Fruit fly (Drosophila melanogaster) whole organism, embryonic: ENCODE measurements around the gene CG14342.
A peak's percentile ranks its signal among the peaks of the same experiment; 100 is the strongest.

Source experiments
- Abd-B ChIP-seq: fragments of 200-800 bp; sonication (Bioruptor generic); optimal IDR thresholded peaks from 2 replicates; lab custom pipeline; 2018; ENCODE audit warnings: missing biosample characterization, mild to moderate bottlenecking, missing genetic modification characterization, moderate library complexity
- CG11398 ChIP-seq: fragments of 200-800 bp; sonication (Bioruptor generic); optimal IDR thresholded peaks from 2 replicates; lab custom pipeline; 2016; ENCODE audit warnings: missing biosample characterization, missing genetic modification characterization
- CG11560 ChIP-seq: fragments of 200-800 bp; sonication (Bioruptor generic); IDR thresholded peaks from 3 replicates; pipeline ENCODE4 v1.3.6; 2022; ENCODE audit warnings: missing biosample characterization, missing genetic modification characterization
- CG12236 ChIP-seq: fragments of 200-800 bp; sonication (Bioruptor generic); optimal IDR thresholded peaks from 2 replicates; lab custom pipeline; 2016; ENCODE audit warnings: missing biosample characterization, missing genetic modification characterization
- CG12391 ChIP-seq: fragments of 200-800 bp; sonication (Bioruptor generic); optimal IDR thresholded peaks from 3 replicates; lab custom pipeline; 2018; ENCODE audit warnings: missing biosample characterization, mild to moderate bottlenecking, missing genetic modification characterization, moderate library complexity
- CG14965 ChIP-seq: fragments of 200-800 bp; sonication (Bioruptor generic); optimal IDR thresholded peaks from 2 replicates; lab custom pipeline; 2016; ENCODE audit warnings: missing biosample characterization, missing genetic modification characterization, borderline replicate concordance
- CG15601 ChIP-seq: fragments of 200-800 bp; sonication (Bioruptor generic); optimal IDR thresholded peaks from 3 replicates; lab custom pipeline; 2019; ENCODE audit warnings: missing biosample characterization, mild to moderate bottlenecking, missing genetic modification characterization, moderate library complexity
- CG1647 ChIP-seq: fragments of 200-800 bp; sonication (Bioruptor generic); optimal IDR thresholded peaks from 3 replicates; lab custom pipeline; 2016; ENCODE audit warnings: missing biosample characterization, missing genetic modification characterization
- CG17385 ChIP-seq: fragments of 200-800 bp; sonication (Bioruptor generic); optimal IDR thresholded peaks from 3 replicates; lab custom pipeline; 2018; ENCODE audit warnings: missing biosample characterization, mild to moderate bottlenecking, missing genetic modification characterization
- CG18619 ChIP-seq: fragments of 200-800 bp; sonication (Bioruptor generic); optimal IDR thresholded peaks from 3 replicates; lab custom pipeline; 2017; ENCODE audit warnings: missing biosample characterization, mild to moderate bottlenecking, missing genetic modification characterization
- CG2875 ChIP-seq: fragments of 200-800 bp; sonication (Bioruptor generic); optimal IDR thresholded peaks from 2 replicates; lab custom pipeline; 2017; ENCODE audit warnings: missing biosample characterization, mild to moderate bottlenecking, missing genetic modification characterization, missing genetic modification reagents
- CG33213 ChIP-seq: fragments of 200-800 bp; sonication (Bioruptor generic); optimal IDR thresholded peaks from 3 replicates; lab custom pipeline; 2016; ENCODE audit warnings: missing biosample characterization, missing genetic modification characterization
- CG4854 ChIP-seq: fragments of 200-800 bp; sonication (Bioruptor generic); optimal IDR thresholded peaks from 2 replicates; lab custom pipeline; 2016; ENCODE audit warnings: missing biosample characterization, missing genetic modification characterization, inconsistent platforms
- CG6689 ChIP-seq: fragments of 200-800 bp; sonication (Bioruptor generic); IDR thresholded peaks from 2 replicates; pipeline ENCODE4 v1.3.6; 2022; ENCODE audit warnings: missing biosample characterization, missing genetic modification characterization
- CG7357 ChIP-seq: fragments of 200-800 bp; sonication (Bioruptor generic); IDR thresholded peaks from 3 replicates; pipeline ENCODE4 v1.3.6; 2022; ENCODE audit warnings: missing biosample characterization, missing genetic modification characterization
- CG7987 ChIP-seq: fragments of 200-800 bp; sonication (Bioruptor generic); optimal IDR thresholded peaks from 2 replicates; lab custom pipeline; 2018; ENCODE audit warnings: missing biosample characterization, mild to moderate bottlenecking, missing genetic modification characterization, moderate library complexity
- CG8290 ChIP-seq, 3 experiments: fragments of 200-800 bp; sonication (Bioruptor generic); optimal IDR thresholded peaks; 2 replicates each; lab custom pipeline; 2016 to 2019; ENCODE audit warnings: missing biosample characterization in 3 of 3, missing genetic modification characterization in 3 of 3, mild to moderate bottlenecking in 2 of 3, moderate library complexity in 1 of 3
- CG8388 ChIP-seq: fragments of 200-800 bp; sonication (Bioruptor generic); optimal IDR thresholded peaks from 2 replicates; lab custom pipeline; 2019; ENCODE audit warnings: missing biosample characterization, mild to moderate bottlenecking, missing genetic modification characterization, moderate library complexity
- CG8924 ChIP-seq: fragments of 200-800 bp; optimal IDR thresholded peaks from 3 replicates; lab custom pipeline; 2019; ENCODE audit warnings: missing biosample characterization, mild to moderate bottlenecking, missing genetic modification characterization, moderate library complexity
- CG9437 ChIP-seq: fragments of 200-800 bp; sonication (Bioruptor generic); optimal IDR thresholded peaks from 2 replicates; lab custom pipeline; 2018; ENCODE audit warnings: missing biosample characterization, mild to moderate bottlenecking, missing genetic modification characterization
- Dbx ChIP-seq: fragments of 200-800 bp; sonication (Bioruptor generic); IDR thresholded peaks from 3 replicates; pipeline ENCODE4 v1.3.6; 2022; ENCODE audit warnings: missing biosample characterization, missing genetic modification characterization
- Dek ChIP-seq: fragments of 200-800 bp; sonication (Bioruptor generic); optimal IDR thresholded peaks from 3 replicates; lab custom pipeline; 2019; ENCODE audit warnings: missing biosample characterization, mild to moderate bottlenecking, missing genetic modification characterization, moderate library complexity
- Doc2 ChIP-seq: fragments of 200-800 bp; sonication (Bioruptor generic); IDR thresholded peaks from 2 replicates; pipeline ENCODE4 v1.3.6; 2022; ENCODE audit warnings: missing biosample characterization, missing genetic modification characterization
- E2f2 ChIP-seq: fragments of 200-800 bp; sonication (Bioruptor generic); IDR thresholded peaks from 2 replicates; pipeline ENCODE4 v1.3.6; 2022; ENCODE audit warnings: missing biosample characterization, missing genetic modification characterization
- GATAe ChIP-seq: fragments of 200-800 bp; sonication (Bioruptor generic); conservative IDR thresholded peaks from 2 replicates; pipeline ENCODE4 v1.3.6; 2022; ENCODE audit warnings: missing biosample characterization, missing genetic modification characterization
- Hmr ChIP-seq: fragments of 200-800 bp; sonication (Bioruptor generic); optimal IDR thresholded peaks from 3 replicates; lab custom pipeline; 2017; ENCODE audit warnings: mild to moderate bottlenecking, missing biosample characterization, missing genetic modification reagents, missing genetic modification characterization
- Lim3 ChIP-seq: fragments of 200-800 bp; sonication (Bioruptor generic); IDR thresholded peaks from 2 replicates; pipeline ENCODE4 v1.3.6; 2022; ENCODE audit warnings: missing biosample characterization, missing genetic modification characterization
- NFAT ChIP-seq: fragments of 200-800 bp; sonication (Bioruptor generic); IDR thresholded peaks from 2 replicates; pipeline ENCODE4 v1.3.6; 2022; ENCODE audit warnings: missing biosample characterization, missing genetic modification characterization
- Scr ChIP-seq: fragments of 200-800 bp; sonication (Bioruptor generic); IDR thresholded peaks from 2 replicates; pipeline ENCODE4 v1.3.6; 2022; ENCODE audit warnings: missing biosample characterization, missing genetic modification characterization; ENCODE audit not compliant: partially characterized antibody
- Sin3A ChIP-seq: fragments of >200 bp; optimal IDR thresholded peaks from 2 replicates; lab custom pipeline; 2018
- az2 ChIP-seq: fragments of 200-800 bp; sonication (Bioruptor generic); optimal IDR thresholded peaks from 3 replicates; lab custom pipeline; 2016; ENCODE audit warnings: missing biosample characterization, missing genetic modification characterization
- btn ChIP-seq: fragments of 200-800 bp; sonication (Bioruptor generic); optimal IDR thresholded peaks from 2 replicates; lab custom pipeline; 2016; ENCODE audit warnings: missing biosample characterization, missing genetic modification characterization
- crp ChIP-seq, 2 experiments: fragments of 200-800 bp; sonication (Bioruptor generic); optimal IDR thresholded peaks; 2 replicates in 1 of 2; 3 replicates in 1 of 2; lab custom pipeline; 2017; ENCODE audit warnings: missing biosample characterization in 2 of 2, missing genetic modification characterization in 2 of 2, mild to moderate bottlenecking in 1 of 2, moderate library complexity in 1 of 2
- dmrt11E ChIP-seq: fragments of 200-800 bp; sonication (Bioruptor generic); optimal IDR thresholded peaks from 3 replicates; lab custom pipeline; 2018; ENCODE audit warnings: missing biosample characterization, mild to moderate bottlenecking, missing genetic modification characterization, moderate library complexity
- ems ChIP-seq: fragments of 200-800 bp; sonication (Bioruptor generic); optimal IDR thresholded peaks from 3 replicates; lab custom pipeline; 2016; ENCODE audit warnings: missing biosample characterization, missing genetic modification characterization
- ftz-f1 ChIP-seq: fragments of 200-800 bp; sonication (Bioruptor generic); optimal IDR thresholded peaks from 2 replicates; lab custom pipeline; 2016; ENCODE audit warnings: missing biosample characterization, missing genetic modification characterization
- gt ChIP-seq: fragments of 200-800 bp; sonication (Bioruptor generic); IDR thresholded peaks from 2 replicates; pipeline ENCODE4 v1.3.6; 2022; ENCODE audit warnings: missing biosample characterization, missing genetic modification characterization
- h ChIP-seq: fragments of >200 bp; optimal IDR thresholded peaks from 2 replicates; lab custom pipeline; 2017
- hkb ChIP-seq, 2 experiments: fragments of 200-800 bp in 1 of 2; fragments of >200 bp in 1 of 2; sonication (Bioruptor generic) in 1 of 2; IDR thresholded peaks in 1 of 2; optimal IDR thresholded peaks in 1 of 2; 2 replicates each; pipeline versions ENCODE4 v1.3.6 to Lab custom; 2017 to 2022; ENCODE audit warnings: missing biosample characterization in 1 of 2, missing genetic modification characterization in 1 of 2
- klu ChIP-seq: fragments of 200-800 bp; sonication (Bioruptor generic); IDR thresholded peaks from 2 replicates; pipeline ENCODE4 v1.3.6; 2022; ENCODE audit warnings: missing biosample characterization, missing genetic modification characterization
- lilli ChIP-seq: fragments of 200-800 bp; sonication (Bioruptor generic); optimal IDR thresholded peaks from 3 replicates; lab custom pipeline; 2016; ENCODE audit warnings: missing biosample characterization, missing genetic modification characterization
- pho ChIP-seq: fragments of 200-800 bp; sonication (Bioruptor generic); optimal IDR thresholded peaks from 2 replicates; lab custom pipeline; 2016; ENCODE audit warnings: missing biosample characterization, missing genetic modification characterization
- prd ChIP-seq, 3 experiments: fragments of >200 bp in 2 of 3; fragments of 200-800 bp in 1 of 3; sonication (Bioruptor generic) in 1 of 3; optimal IDR thresholded peaks in 2 of 3; IDR thresholded peaks in 1 of 3; 2 replicates in 2 of 3; 3 replicates in 1 of 3; pipeline versions ENCODE4 v1.3.6 to Lab custom; 2017 to 2022; ENCODE audit warnings: missing biosample characterization in 1 of 3, missing genetic modification characterization in 1 of 3
- sd ChIP-seq: fragments of 200-800 bp; sonication (Bioruptor generic); optimal IDR thresholded peaks from 3 replicates; lab custom pipeline; 2018; ENCODE audit warnings: missing biosample characterization, mild to moderate bottlenecking, missing genetic modification characterization, moderate library complexity
- sim ChIP-seq: fragments of 200-800 bp; sonication (Bioruptor generic); IDR thresholded peaks from 2 replicates; pipeline ENCODE4 v1.3.6; 2022; ENCODE audit warnings: missing biosample characterization, missing genetic modification characterization
- so ChIP-seq: fragments of 200-800 bp; sonication (Bioruptor generic); IDR thresholded peaks from 3 replicates; pipeline ENCODE4 v1.3.6; 2022; ENCODE audit warnings: missing biosample characterization, missing genetic modification characterization
- tin ChIP-seq: fragments of 200-800 bp; sonication (Bioruptor generic); optimal IDR thresholded peaks from 3 replicates; lab custom pipeline; 2016; ENCODE audit warnings: missing biosample characterization, missing genetic modification characterization
- tx ChIP-seq: fragments of 200-800 bp; sonication (Bioruptor generic); optimal IDR thresholded peaks from 2 replicates; lab custom pipeline; 2016; ENCODE audit warnings: missing biosample characterization, missing genetic modification characterization
- vfl ChIP-seq: fragments of 200-800 bp; sonication (Bioruptor generic); optimal IDR thresholded peaks from 2 replicates; lab custom pipeline; 2016; ENCODE audit warnings: missing biosample characterization, missing genetic modification characterization

The CG14342 gene

DNA sequence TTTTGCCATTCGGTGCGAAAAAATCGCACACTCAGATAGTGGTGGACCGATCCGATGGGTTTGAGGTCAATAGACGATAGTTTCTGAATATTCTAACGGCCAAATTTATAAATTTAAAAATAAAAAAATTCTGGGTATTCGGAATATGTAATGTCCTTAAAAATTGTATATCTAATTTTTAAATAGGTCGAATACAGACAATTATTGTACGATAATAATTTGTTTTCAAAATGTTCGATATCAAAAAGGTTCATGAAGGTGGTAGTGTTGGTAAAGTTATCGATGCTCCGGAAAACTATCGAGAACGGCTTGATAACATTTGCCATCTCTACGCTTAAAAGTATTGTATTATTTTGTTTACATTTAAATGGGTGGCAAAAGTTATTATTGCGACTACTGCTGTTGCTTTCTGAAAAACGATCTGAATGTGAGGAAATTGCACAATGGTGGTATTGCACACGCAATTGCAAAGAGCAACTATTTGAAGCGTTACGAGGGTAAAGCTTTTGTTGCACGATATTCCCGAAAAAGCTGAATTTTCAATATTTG is 34.1 kb upstream of the CG14342 start, which contains the start of the genes CG31922 and Plap (continued):
- TF ChIP-seq Scr (GFP tag; lab: Robert Waterston, UW): peak; percentile 96
- no peak for TF ChIP-seq CG4854 (GFP tag; lab: Kevin White, UChicago)
- no peak for TF ChIP-seq CG14965 (GFP tag; lab: Kevin White, UChicago)
- TF ChIP-seq so (GFP tag; lab: Robert Waterston, UW): no peak; the same call in 2 of the 3 replicates
- TF ChIP-seq CG12391: peak; percentile 82
- TF ChIP-seq h (lab: Kevin White, UChicago): no peak
- peak; percentile 69 for TF ChIP-seq CG1647 (GFP tag; lab: Kevin White, UChicago)
- peak; percentile 52 for TF ChIP-seq klu
- no peak for TF ChIP-seq CG12236
- peak; percentile 69 for TF ChIP-seq dmrt11E (tag; lab: Kevin White, UChicago)
- TF ChIP-seq sd (tag; lab: Kevin White, UChicago): no peak
- peak; percentile 67 for TF ChIP-seq Dek
- TF ChIP-seq CG15601 (tag; lab: Kevin White, UChicago): peak; percentile 71
- TF ChIP-seq crp (GFP tag; optimal IDR thresholded peaks at IDR 0.05; lab: Kevin White, UChicago): peak in 1 of 2 experiments; percentile 33
- no peak for TF ChIP-seq CG8290 (GFP tag; optimal IDR thresholded peaks at IDR 0.05; lab: Kevin White, UChicago)
- peak in 1 of 2 experiments; percentile 19 for TF ChIP-seq CG8290 (tag; optimal IDR thresholded peaks at IDR 0.05; lab: Kevin White, UChicago)
- peak; percentile 74 for TF ChIP-seq Sin3A (lab: Kevin White, UChicago)
- no peak for TF ChIP-seq Lim3 (GFP tag; lab: Robert Waterston, UW)
- TF ChIP-seq ftz-f1 (GFP tag; lab: Kevin White, UChicago): peak; percentile 68
- no peak for TF ChIP-seq Hmr (GFP tag; lab: Kevin White, UChicago)
- no peak for TF ChIP-seq sim (GFP tag; lab: Robert Waterston, UW)
- TF ChIP-seq tin: peak; percentile 76
- no peak for TF ChIP-seq CG11398 (GFP tag; lab: Kevin White, UChicago)
- peak; percentile 81 for TF ChIP-seq pho (GFP tag; lab: Kevin White, UChicago)
- peak; percentile 41 for TF ChIP-seq tx (GFP tag; lab: Kevin White, UChicago)
- peak; percentile 79 for TF ChIP-seq vfl (GFP tag; lab: Kevin White, UChicago)
- TF ChIP-seq CG11560: 0 out of 3 replicates have a peak, but pooled peaks have one; percentile 55
- no peak for TF ChIP-seq gt (GFP tag; lab: Robert Waterston, UW)
- peak; percentile 71 for TF ChIP-seq ems (GFP tag; lab: Kevin White, UChicago)
- no peak for TF ChIP-seq CG7357 (GFP tag; lab: Robert Waterston, UW)
- peak; percentile 27; the same call in 1 of the 2 replicates for TF ChIP-seq GATAe (GFP tag; lab: Robert Waterston, UW)
- peak; percentile 87 for TF ChIP-seq lilli
- no peak for TF ChIP-seq prd (optimal IDR thresholded peaks at IDR 0.05; lab: Kevin White, UChicago)
- TF ChIP-seq prd (GFP tag; IDR thresholded peaks at IDR 0.05; lab: Robert Waterston, UW): peak; percentile 74; the same call in 2 of the 3 replicates
- 0 out of 2 replicates have a peak, but pooled peaks have one; percentile 37 for TF ChIP-seq CG6689
- no peak for TF ChIP-seq CG7987
- TF ChIP-seq Doc2 (GFP tag; lab: Robert Waterston, UW): no peak
- peak; percentile 57 for TF ChIP-seq CG33213 (GFP tag; lab: Kevin White, UChicago)
- peak; percentile 64 for TF ChIP-seq CG17385 (GFP tag; lab: Kevin White, UChicago)
- no peak for TF ChIP-seq hkb (optimal IDR thresholded peaks at IDR 0.05; lab: Kevin White, UChicago)
- TF ChIP-seq hkb (GFP tag; IDR thresholded peaks at IDR 0.05; lab: Robert Waterston, UW): peak; percentile 59; the same call in 1 of the 2 replicates
- peak; percentile 66 for TF ChIP-seq CG18619
- TF ChIP-seq Dbx (GFP tag; lab: Robert Waterston, UW): peak; percentile 76; the same call in 2 of the 3 replicates
- no peak for TF ChIP-seq CG2875
- peak; percentile 68 for TF ChIP-seq CG8924 (tag; lab: Kevin White, UChicago)
- TF ChIP-seq NFAT (GFP tag; lab: Robert Waterston, UW): 0 out of 2 replicates have a peak, but pooled peaks have one; percentile 30
- peak; percentile 59 for TF ChIP-seq E2f2 (GFP tag; lab: Robert Waterston, UW)
- TF ChIP-seq btn (GFP tag; lab: Kevin White, UChicago): no peak
- TF ChIP-seq CG9437: peak; percentile 55
- TF ChIP-seq CG8388 (GFP tag; lab: Kevin White, UChicago): peak; percentile 58
- peak; percentile 59 for TF ChIP-seq Abd-B (GFP tag; lab: Kevin White, UChicago)
- TF ChIP-seq az2 (GFP tag; lab: Kevin White, UChicago): peak; percentile 65
